Worm (Caenorhabditis elegans): ENCODE measurements around the gene bcat-1.

ce11 chrX:12843011-12843410, 34.3 kb upstream of the bcat-1 start, which contains the start of gene C52G5.2:
- TF ChIP-seq snpc-4 (tag; optimal IDR thresholded peaks at IDR 0.05) (no peak), lin-35 (GFP tag; optimal IDR thresholded peaks at IDR 0.05) (no peak)

All from whole organism, L1 larva.